Worm (Caenorhabditis elegans): Measurements from ENCODE around the gene R53.4.

The R53.4 gene

ce11 chrII:9948662-9949061 is 19.2 kb downstream of the R53.4 start:
- TF ChIP-seq elt-3 (tag; optimal IDR thresholded peaks at IDR 0.05) (no peak), M03D4.4 (tag; optimal IDR thresholded peaks at IDR 0.05) (no peak), unc-62 (GFP tag; optimal IDR thresholded peaks at IDR 0.05) (no peak), mab-5 (tag; optimal IDR thresholded peaks at IDR 0.05) (no peak), ztf-11 (tag; optimal IDR thresholded peaks at IDR 0.05) (no peak), mep-1 (tag; optimal IDR thresholded peaks at IDR 0.05) (no peak), nhr-2 (tag; optimal IDR thresholded peaks at IDR 0.05) (no peak), sptf-1 (tag; optimal IDR thresholded peaks at IDR 0.05) (no peak), elt-1 (tag; optimal IDR thresholded peaks at IDR 0.05; ENCODE audit: borderline replicate concordance, insufficient read depth) (no peak), nhr-28 (tag; optimal IDR thresholded peaks at IDR 0.05) (no peak), nhr-237 (tag; optimal IDR thresholded peaks at IDR 0.05) (no peak), blmp-1 (tag; optimal IDR thresholded peaks at IDR 0.05) (no peak), ceh-39 (tag; optimal IDR thresholded peaks at IDR 0.05) (no peak), nhr-76 (tag; optimal IDR thresholded peaks at IDR 0.05) (no peak), bed-3 (GFP tag; optimal IDR thresholded peaks at IDR 0.05) (no peak), ham-2 (GFP tag; optimal IDR thresholded peaks at IDR 0.05) (no peak), nhr-12 (tag; optimal IDR thresholded peaks at IDR 0.05) (no peak), lin-13 (tag; optimal IDR thresholded peaks at IDR 0.05) (no peak)

- TF ChIP-seq drap-1 (GFP tag; optimal IDR thresholded peaks at IDR 0.05) = no peak
- TF ChIP-seq sptf-1 (tag; optimal IDR thresholded peaks at IDR 0.05) = no peak
- TF ChIP-seq ceh-39 (tag; optimal IDR thresholded peaks at IDR 0.05) = no peak
- no peak for TF ChIP-seq bed-3 (GFP tag; optimal IDR thresholded peaks at IDR 0.05)
- TF ChIP-seq sem-2 (GFP tag; optimal IDR thresholded peaks at IDR 0.05) = no peak
- TF ChIP-seq blmp-1 (tag; optimal IDR thresholded peaks at IDR 0.05) = no peak
- TF ChIP-seq lsy-2 (tag; optimal IDR thresholded peaks at IDR 0.05) = no peak
- no peak for TF ChIP-seq lin-13 (tag; optimal IDR thresholded peaks at IDR 0.05)
- TF ChIP-seq tbx-8 (GFP tag; optimal IDR thresholded peaks at IDR 0.05) = no peak
- TF ChIP-seq flh-1 (GFP tag; optimal IDR thresholded peaks at IDR 0.05) = no peak
- TF ChIP-seq elt-3 (tag; optimal IDR thresholded peaks at IDR 0.05) = no peak
- no peak for TF ChIP-seq ces-1 (GFP tag; optimal IDR thresholded peaks at IDR 0.05)
- TF ChIP-seq pha-4 (tag; optimal IDR thresholded peaks at IDR 0.05) = no peak
These were observed 24.0 kb downstream of the R53.4 start, which contains the start of gene flad-1 for ce11 chrII:9943837-9944236. TSS of gene flad-1 (plus strand) at chrII:9944137.

ce11 chrII:9943246-9943645 is 24.6 kb downstream of the R53.4 start:
- no peak for TF ChIP-seq nhr-2 (tag; optimal IDR thresholded peaks at IDR 0.05)
- TF ChIP-seq elt-3 (tag; optimal IDR thresholded peaks at IDR 0.05) = no peak
- no peak for TF ChIP-seq ceh-39 (tag; optimal IDR thresholded peaks at IDR 0.05)
- TF ChIP-seq ceh-83 (GFP tag; optimal IDR thresholded peaks at IDR 0.05) = no peak
- no peak for TF ChIP-seq unc-62 (GFP tag; optimal IDR thresholded peaks at IDR 0.05)
- TF ChIP-seq drap-1 (GFP tag; optimal IDR thresholded peaks at IDR 0.05) = no peak
- TF ChIP-seq snpc-4 (tag; optimal IDR thresholded peaks at IDR 0.05) = no peak
- TF ChIP-seq nhr-237 (tag; optimal IDR thresholded peaks at IDR 0.05) = no peak
- no peak for TF ChIP-seq nhr-76 (tag; optimal IDR thresholded peaks at IDR 0.05)
- no peak for TF ChIP-seq M03D4.4 (tag; optimal IDR thresholded peaks at IDR 0.05)
- no peak for TF ChIP-seq flh-1 (GFP tag; optimal IDR thresholded peaks at IDR 0.05)
- TF ChIP-seq pha-4 (tag; optimal IDR thresholded peaks at IDR 0.05) = no peak
- TF ChIP-seq sem-2 (GFP tag; optimal IDR thresholded peaks at IDR 0.05) = no peak
- TF ChIP-seq elt-1 (tag; optimal IDR thresholded peaks at IDR 0.05; ENCODE audit: borderline replicate concordance, insufficient read depth) = no peak
- no peak for TF ChIP-seq sptf-1 (tag; optimal IDR thresholded peaks at IDR 0.05)
- no peak for TF ChIP-seq ceh-43 (GFP tag; optimal IDR thresholded peaks at IDR 0.05)
- no peak for TF ChIP-seq blmp-1 (tag; optimal IDR thresholded peaks at IDR 0.05)
- no peak for TF ChIP-seq ztf-11 (tag; optimal IDR thresholded peaks at IDR 0.05)
- TF ChIP-seq mep-1 (tag; optimal IDR thresholded peaks at IDR 0.05) = no peak
- no peak for TF ChIP-seq bed-3 (GFP tag; optimal IDR thresholded peaks at IDR 0.05)

ce11 chrII:9940430-9940829 is 27.4 kb downstream of the R53.4 start, which contains the start of gene ufd-3:
TSS of gene ufd-3 (plus strand) at chrII:9940753.
- TF ChIP-seq lin-32 (GFP tag; optimal IDR thresholded peaks at IDR 0.05) = no peak
- TF ChIP-seq pha-4 (tag; optimal IDR thresholded peaks at IDR 0.05) = peak; percentile 82
- TF ChIP-seq lsy-2 (tag; optimal IDR thresholded peaks at IDR 0.05) = peak; percentile 81
- TF ChIP-seq ces-1 (GFP tag; optimal IDR thresholded peaks at IDR 0.05) = peak; percentile 61
- no peak for TF ChIP-seq unc-39 (tag; optimal IDR thresholded peaks at IDR 0.05)
- peak; percentile 54 for TF ChIP-seq hlh-1 (tag; optimal IDR thresholded peaks at IDR 0.05)
- peak; percentile 76 for TF ChIP-seq nhr-237 (tag; optimal IDR thresholded peaks at IDR 0.05)
- TF ChIP-seq blmp-1 (tag; optimal IDR thresholded peaks at IDR 0.05) = no peak
- peak; percentile 91 for TF ChIP-seq mep-1 (tag; optimal IDR thresholded peaks at IDR 0.05)
- peak; percentile 36 for TF ChIP-seq cnd-1 (tag; optimal IDR thresholded peaks at IDR 0.05)
- peak; percentile 81 for TF ChIP-seq lin-13 (tag; optimal IDR thresholded peaks at IDR 0.05)
- TF ChIP-seq drap-1 (GFP tag; optimal IDR thresholded peaks at IDR 0.05) = peak; percentile 34
- peak; percentile 74 for TF ChIP-seq sptf-1 (tag; optimal IDR thresholded peaks at IDR 0.05)

Data from whole organism, mixed stage, embryonic.